Worm (Caenorhabditis elegans) whole organism, L4/young adult: ENCODE data around the gene C54F6.20.

Source experiments
- W03F9.2 ChIP-seq: fragments of 150-350 bp; optimal IDR thresholded peaks from 2 replicates; lab custom pipeline; 2014; ENCODE audit warnings: missing biosample characterization, missing genetic modification characterization
- dao-5 ChIP-seq: sonication (generic microtip); optimal IDR thresholded peaks from 2 replicates; lab custom pipeline; 2016; ENCODE audit warnings: missing genotype, missing genetic modification characterization, moderate library complexity, missing compliant biosample characterization
- him-1 ChIP-seq: sonication (generic microtip); optimal IDR thresholded peaks from 2 replicates; lab custom pipeline; 2016; ENCODE audit warnings: missing genotype, missing genetic modification reagents, missing genetic modification characterization, missing compliant biosample characterization

- TF ChIP-seq him-1 (tag; lab: Kevin White, UChicago) (no peak), W03F9.2 (tag; lab: Kevin White, UChicago) (no peak), dao-5 (no peak)
These were observed 29.4 kb downstream of the C54F6.20 start, which contains the start of gene ttr-10 for ce11 chrV:7553873-7554362.
